Fruit fly (Drosophila melanogaster) whole organism, embryonic: ENCODE measurements around the gene SPARC.

Experiments used
- Atf-2 ChIP-seq: fragments of 200-800 bp; sonication (Bioruptor generic); optimal IDR thresholded peaks from 2 replicates; lab custom pipeline; 2016; ENCODE audit warnings: missing biosample characterization, missing genetic modification characterization
- C15 ChIP-seq: fragments of 200-800 bp; sonication (Bioruptor generic); IDR thresholded peaks from 3 replicates; pipeline ENCODE4 v1.3.6; 2022; ENCODE audit warnings: missing biosample characterization, missing genetic modification characterization
- CG11723 ChIP-seq: fragments of 200-800 bp; sonication (Bioruptor generic); optimal IDR thresholded peaks from 2 replicates; lab custom pipeline; 2017; ENCODE audit warnings: missing biosample characterization, mild to moderate bottlenecking, missing genetic modification characterization
- CG12155 ChIP-seq: fragments of 200-800 bp; sonication (Bioruptor generic); optimal IDR thresholded peaks from 3 replicates; lab custom pipeline; 2016; ENCODE audit warnings: missing biosample characterization, missing genetic modification characterization
- CG12219 ChIP-seq: fragments of 200-800 bp; sonication (Bioruptor generic); optimal IDR thresholded peaks from 3 replicates; lab custom pipeline; 2018; ENCODE audit warnings: missing biosample characterization, mild to moderate bottlenecking, missing genetic modification characterization
- CG14050 ChIP-seq: fragments of 200-800 bp; sonication (Bioruptor generic); IDR thresholded peaks from 3 replicates; pipeline ENCODE4 v1.3.6; 2022; ENCODE audit warnings: missing biosample characterization, missing genetic modification characterization
- CG1602 ChIP-seq: fragments of 200-800 bp; sonication (Bioruptor generic); optimal IDR thresholded peaks from 3 replicates; lab custom pipeline; 2016; ENCODE audit warnings: missing biosample characterization, missing genetic modification characterization
- CG1647 ChIP-seq: fragments of 200-800 bp; sonication (Bioruptor generic); optimal IDR thresholded peaks from 3 replicates; lab custom pipeline; 2016; ENCODE audit warnings: missing biosample characterization, missing genetic modification characterization
- CG17186 ChIP-seq: fragments of 200-800 bp; sonication (Bioruptor generic); optimal IDR thresholded peaks from 3 replicates; lab custom pipeline; 2017; ENCODE audit warnings: missing biosample characterization, missing genetic modification reagents, missing genetic modification characterization
- CG17802 ChIP-seq: fragments of 200-800 bp; sonication (Bioruptor generic); optimal IDR thresholded peaks from 2 replicates; lab custom pipeline; 2018; ENCODE audit warnings: missing biosample characterization, mild to moderate bottlenecking, missing genetic modification characterization, moderate library complexity
- CG17912 ChIP-seq: fragments of 200-800 bp; sonication (Bioruptor generic); optimal IDR thresholded peaks from 2 replicates; lab custom pipeline; 2018; ENCODE audit warnings: missing biosample characterization, mild to moderate bottlenecking, missing genetic modification characterization
- CG18476 ChIP-seq: fragments of 200-800 bp; sonication (Bioruptor generic); optimal IDR thresholded peaks from 2 replicates; lab custom pipeline; 2016; ENCODE audit warnings: missing biosample characterization, mild to moderate bottlenecking, missing genetic modification characterization
- CG31224 ChIP-seq: fragments of 200-800 bp; sonication (Bioruptor generic); IDR thresholded peaks from 2 replicates; pipeline ENCODE4 v1.3.6; 2022; ENCODE audit warnings: missing biosample characterization, missing genetic modification characterization
- CG31388 ChIP-seq: fragments of 200-800 bp; sonication (Bioruptor generic); optimal IDR thresholded peaks from 2 replicates; lab custom pipeline; 2016; ENCODE audit warnings: missing biosample characterization, missing genetic modification characterization
- CG3847 ChIP-seq: fragments of 200-800 bp; sonication (Bioruptor generic); IDR thresholded peaks from 2 replicates; pipeline ENCODE4 v1.3.6; 2022; ENCODE audit warnings: missing biosample characterization, missing genetic modification characterization
- CG6254 ChIP-seq: fragments of 200-800 bp; sonication (Bioruptor generic); optimal IDR thresholded peaks from 3 replicates; lab custom pipeline; 2017; ENCODE audit warnings: mild to moderate bottlenecking, missing biosample characterization, missing genetic modification reagents, missing genetic modification characterization
- CG7357 ChIP-seq: fragments of 200-800 bp; sonication (Bioruptor generic); IDR thresholded peaks from 3 replicates; pipeline ENCODE4 v1.3.6; 2022; ENCODE audit warnings: missing biosample characterization, missing genetic modification characterization
- CG8944 ChIP-seq: fragments of 200-800 bp; sonication (Bioruptor generic); optimal IDR thresholded peaks from 3 replicates; lab custom pipeline; 2016; ENCODE audit warnings: missing biosample characterization, missing genetic modification characterization
- CG9727 ChIP-seq: fragments of 200-800 bp; sonication (Bioruptor generic); optimal IDR thresholded peaks from 3 replicates; lab custom pipeline; 2017; ENCODE audit warnings: missing biosample characterization, mild to moderate bottlenecking, missing genetic modification characterization
- Dbx ChIP-seq: fragments of 200-800 bp; sonication (Bioruptor generic); IDR thresholded peaks from 3 replicates; pipeline ENCODE4 v1.3.6; 2022; ENCODE audit warnings: missing biosample characterization, missing genetic modification characterization
- Dip3 ChIP-seq: fragments of 200-800 bp; sonication (Bioruptor generic); optimal IDR thresholded peaks from 3 replicates; lab custom pipeline; 2016; ENCODE audit warnings: missing biosample characterization, missing genetic modification characterization
- Doc2 ChIP-seq: fragments of 200-800 bp; sonication (Bioruptor generic); IDR thresholded peaks from 2 replicates; pipeline ENCODE4 v1.3.6; 2022; ENCODE audit warnings: missing biosample characterization, missing genetic modification characterization
- Doc3 ChIP-seq: fragments of 200-800 bp; sonication (Bioruptor generic); IDR thresholded peaks from 3 replicates; pipeline ENCODE4 v1.3.6; 2022; ENCODE audit warnings: missing biosample characterization, missing genetic modification characterization; ENCODE audit not compliant: partially characterized antibody
- E2f1 ChIP-seq: fragments of 200-800 bp; sonication (Bioruptor generic); IDR thresholded peaks from 2 replicates; pipeline ENCODE4 v1.3.6; 2022; ENCODE audit warnings: missing biosample characterization, missing genetic modification characterization
- Hand ChIP-seq: fragments of 200-800 bp; sonication (Bioruptor generic); optimal IDR thresholded peaks from 2 replicates; lab custom pipeline; 2017; ENCODE audit warnings: mild to moderate bottlenecking, missing biosample characterization, missing genetic modification reagents, missing genetic modification characterization
- Hmx ChIP-seq: fragments of 200-800 bp; sonication (Bioruptor generic); optimal IDR thresholded peaks from 2 replicates; lab custom pipeline; 2016; ENCODE audit warnings: missing biosample characterization, missing genetic modification characterization
- Hr3 ChIP-seq: fragments of 200-800 bp; sonication (Bioruptor generic); optimal IDR thresholded peaks from 3 replicates; lab custom pipeline; 2016; ENCODE audit warnings: missing biosample characterization, missing genetic modification characterization
- Hr39 ChIP-seq: fragments of >200 bp; optimal IDR thresholded peaks from 2 replicates; lab custom pipeline; 2017
- Lim3 ChIP-seq: fragments of 200-800 bp; sonication (Bioruptor generic); IDR thresholded peaks from 2 replicates; pipeline ENCODE4 v1.3.6; 2022; ENCODE audit warnings: missing biosample characterization, missing genetic modification characterization
- MESR4 ChIP-seq: fragments of 200-800 bp; sonication (Bioruptor generic); optimal IDR thresholded peaks from 2 replicates; lab custom pipeline; 2018; ENCODE audit warnings: missing biosample characterization, mild to moderate bottlenecking, missing genetic modification characterization, moderate library complexity
- NFAT ChIP-seq: fragments of 200-800 bp; sonication (Bioruptor generic); IDR thresholded peaks from 2 replicates; pipeline ENCODE4 v1.3.6; 2022; ENCODE audit warnings: missing biosample characterization, missing genetic modification characterization
- NK7.1 ChIP-seq: fragments of 200-800 bp; sonication (Bioruptor generic); optimal IDR thresholded peaks from 3 replicates; lab custom pipeline; 2016; ENCODE audit warnings: missing biosample characterization, missing genetic modification characterization
- PHDP ChIP-seq: fragments of 200-800 bp; sonication (Bioruptor generic); optimal IDR thresholded peaks from 3 replicates; lab custom pipeline; 2018; ENCODE audit warnings: missing biosample characterization, mild to moderate bottlenecking, missing genetic modification characterization, moderate library complexity
- Spps ChIP-seq: fragments of 200-800 bp; sonication (Bioruptor generic); optimal IDR thresholded peaks from 2 replicates; lab custom pipeline; 2018; ENCODE audit warnings: missing biosample characterization, mild to moderate bottlenecking, missing genetic modification characterization
- Trl ChIP-seq, 3 experiments: fragments of >200 bp in 2 of 3; fragments of 200-800 bp in 1 of 3; sonication (Bioruptor generic) in 1 of 3; optimal IDR thresholded peaks; 2 replicates in 1 of 3; 3 replicates in 2 of 3; lab custom pipeline; 2016 to 2017; ENCODE audit warnings: missing biosample characterization in 1 of 3, missing genetic modification characterization in 1 of 3
- bbx ChIP-seq: fragments of 200-800 bp; sonication (Bioruptor generic); IDR thresholded peaks from 2 replicates; pipeline ENCODE4 v1.3.6; 2022; ENCODE audit warnings: missing biosample characterization, missing genetic modification characterization; ENCODE audit not compliant: partially characterized antibody
- crol ChIP-seq: fragments of 200-800 bp; sonication (Bioruptor generic); IDR thresholded peaks from 2 replicates; pipeline ENCODE4 v1.3.6; 2022; ENCODE audit warnings: missing biosample characterization, missing genetic modification characterization
- dati ChIP-seq: fragments of 200-800 bp; sonication (Bioruptor generic); IDR thresholded peaks from 2 replicates; pipeline ENCODE4 v1.3.6; 2022; ENCODE audit warnings: missing biosample characterization, missing genetic modification characterization
- dimm ChIP-seq: fragments of 200-800 bp; sonication (Bioruptor generic); IDR thresholded peaks from 2 replicates; pipeline ENCODE4 v1.3.6; 2022; ENCODE audit warnings: missing biosample characterization, missing genetic modification characterization
- dm ChIP-seq: fragments of 200-800 bp; sonication (Bioruptor generic); optimal IDR thresholded peaks from 3 replicates; lab custom pipeline; 2016; ENCODE audit warnings: missing biosample characterization, missing genetic modification characterization
- eyg ChIP-seq: fragments of 200-800 bp; sonication (Bioruptor generic); optimal IDR thresholded peaks from 3 replicates; lab custom pipeline; 2016; ENCODE audit warnings: missing biosample characterization, missing genetic modification characterization
- gcm ChIP-seq: fragments of 200-800 bp; sonication (Bioruptor generic); optimal IDR thresholded peaks from 2 replicates; lab custom pipeline; 2019; ENCODE audit warnings: missing biosample characterization, mild to moderate bottlenecking, missing genetic modification characterization, moderate library complexity
- knrl ChIP-seq: fragments of 200-800 bp; sonication (Bioruptor generic); IDR thresholded peaks from 3 replicates; pipeline ENCODE4 v1.3.6; 2022; ENCODE audit warnings: missing biosample characterization, missing genetic modification characterization; ENCODE audit not compliant: partially characterized antibody
- lbe ChIP-seq: fragments of 200-800 bp; sonication (Bioruptor generic); optimal IDR thresholded peaks from 2 replicates; lab custom pipeline; 2016; ENCODE audit warnings: missing biosample characterization, mild to moderate bottlenecking, missing genetic modification characterization
- org-1 ChIP-seq: fragments of 200-800 bp; sonication (Bioruptor generic); optimal IDR thresholded peaks from 2 replicates; lab custom pipeline; 2017; ENCODE audit warnings: missing biosample characterization, missing genetic modification characterization
- p53 ChIP-seq: fragments of 200-800 bp; sonication (Bioruptor generic); optimal IDR thresholded peaks from 2 replicates; lab custom pipeline; 2016; ENCODE audit warnings: missing biosample characterization, missing genetic modification characterization
- psq ChIP-seq: fragments of 200-800 bp; sonication (Bioruptor generic); optimal IDR thresholded peaks from 2 replicates; lab custom pipeline; 2017; ENCODE audit warnings: missing biosample characterization, missing genetic modification characterization
- salm ChIP-seq: fragments of 200-800 bp; sonication (Bioruptor generic); optimal IDR thresholded peaks from 2 replicates; lab custom pipeline; 2018; ENCODE audit warnings: missing biosample characterization, mild to moderate bottlenecking, missing genetic modification characterization
- unpg ChIP-seq: fragments of 200-800 bp; sonication (Bioruptor generic); optimal IDR thresholded peaks from 3 replicates; lab custom pipeline; 2018; ENCODE audit warnings: missing biosample characterization, mild to moderate bottlenecking, missing genetic modification characterization, moderate library complexity
- zf30C ChIP-seq: fragments of 200-800 bp; sonication (Bioruptor generic); optimal IDR thresholded peaks from 3 replicates; lab custom pipeline; 2018; ENCODE audit warnings: missing biosample characterization, mild to moderate bottlenecking, missing genetic modification characterization

Gene SPARC

dm6 chr3R:26881121-26881895 is 9.5 kb upstream of the SPARC start, which contains the start of the genes ro and T48 (continued):
- TF ChIP-seq CG17186 (peak; percentile 5), CG12155 (GFP tag; lab: Kevin White, UChicago) (peak; percentile 70), p53 (GFP tag; lab: Kevin White, UChicago) (peak; percentile 86), Trl (optimal IDR thresholded peaks at IDR 0.05; lab: Kevin White, UChicago) (no peak), Trl (GFP tag; optimal IDR thresholded peaks at IDR 0.05; lab: Kevin White, UChicago) (peak; percentile 67), gcm (GFP tag; lab: Kevin White, UChicago) (peak; percentile 5), Doc3 (GFP tag; lab: Robert Waterston, UW) (0 out of 3 replicates have a peak, but pooled peaks have one; percentile 21), PHDP (tag; lab: Kevin White, UChicago) (peak; percentile 0), bbx (GFP tag; lab: Robert Waterston, UW) (peak; percentile 78), Dip3 (GFP tag; lab: Kevin White, UChicago) (peak; percentile 90), CG7357 (GFP tag; lab: Robert Waterston, UW) (no peak), knrl (GFP tag; lab: Robert Waterston, UW) (peak; percentile 77), CG18476 (GFP tag; lab: Kevin White, UChicago) (no peak), NFAT (GFP tag; lab: Robert Waterston, UW) (peak; percentile 52; the same call in 1 of the 2 replicates), Dbx (GFP tag; lab: Robert Waterston, UW) (peak; percentile 66; the same call in 2 of the 3 replicates), CG31388 (no peak), Hr39 (no peak), Spps (tag; lab: Kevin White, UChicago) (no peak), CG17912 (peak; percentile 63), Atf-2 (no peak), CG6254 (no peak), CG14050 (GFP tag; lab: Robert Waterston, UW) (no peak), dati (GFP tag; lab: Robert Waterston, UW) (no peak), MESR4 (GFP tag; lab: Kevin White, UChicago) (peak; percentile 34), org-1 (GFP tag; lab: Kevin White, UChicago) (no peak), psq (GFP tag; lab: Kevin White, UChicago) (peak; percentile 33), CG8944 (GFP tag; lab: Kevin White, UChicago) (peak; percentile 38), eyg (GFP tag; lab: Kevin White, UChicago) (peak; percentile 15), NK7.1 (GFP tag; lab: Kevin White, UChicago) (peak; percentile 8), CG1647 (GFP tag; lab: Kevin White, UChicago) (peak; percentile 50), Doc2 (no peak), CG12219 (GFP tag; lab: Kevin White, UChicago) (no peak), Hand (GFP tag; lab: Kevin White, UChicago) (no peak), C15 (GFP tag; lab: Robert Waterston, UW) (no peak), unpg (peak; percentile 15), Hr3 (GFP tag; lab: Kevin White, UChicago) (peak; percentile 32), dimm (GFP tag; lab: Robert Waterston, UW) (no peak), Hmx (GFP tag; lab: Kevin White, UChicago) (no peak), CG17802 (tag; lab: Kevin White, UChicago) (peak; percentile 11), CG11723 (no peak), E2f1 (GFP tag; lab: Robert Waterston, UW) (no peak), crol (GFP tag; lab: Robert Waterston, UW) (peak; percentile 18; the same call in 1 of the 2 replicates), zf30C (GFP tag; lab: Kevin White, UChicago) (no peak), dm (GFP tag; lab: Kevin White, UChicago) (peak; percentile 74), CG9727 (no peak), CG3847 (peak; percentile 69), CG31224 (GFP tag; lab: Robert Waterston, UW) (no peak), salm (tag; lab: Kevin White, UChicago) (no peak), lbe (no peak), CG1602 (GFP tag; lab: Kevin White, UChicago) (no peak), Lim3 (no peak)
